Fruit fly (Drosophila melanogaster) whole organism, embryonic: ENCODE data around the gene CG8509.
A peak's percentile ranks its signal among the peaks of the same experiment; 100 is the strongest.

Source experiments
- Atf-2 ChIP-seq: fragments of 200-800 bp; sonication (Bioruptor generic); optimal IDR thresholded peaks from 2 replicates; lab custom pipeline; 2016; ENCODE audit warnings: missing biosample characterization, missing genetic modification characterization
- Awh ChIP-seq: fragments of 200-800 bp; sonication (Bioruptor generic); IDR thresholded peaks from 2 replicates; pipeline ENCODE4, ENCODE4 v1.3.6; 2022; ENCODE audit warnings: missing biosample characterization, missing genetic modification characterization
- C15 ChIP-seq: fragments of 200-800 bp; sonication (Bioruptor generic); IDR thresholded peaks from 3 replicates; pipeline ENCODE4 v1.3.6; 2022; ENCODE audit warnings: missing biosample characterization, missing genetic modification characterization
- CG10979 ChIP-seq: fragments of 200-800 bp; sonication (Bioruptor generic); optimal IDR thresholded peaks from 2 replicates; lab custom pipeline; 2018; ENCODE audit warnings: missing biosample characterization, mild to moderate bottlenecking, missing genetic modification characterization, moderate library complexity
- CG12744 ChIP-seq: fragments of 200-800 bp; sonication (Bioruptor generic); optimal IDR thresholded peaks from 2 replicates; lab custom pipeline; 2016; ENCODE audit warnings: missing biosample characterization, missing genetic modification characterization
- CG13624 ChIP-seq: fragments of 200-800 bp; sonication (Bioruptor generic); optimal IDR thresholded peaks from 2 replicates; lab custom pipeline; 2016; ENCODE audit warnings: missing biosample characterization, missing genetic modification characterization
- CG14667 ChIP-seq: fragments of 200-800 bp; sonication (Bioruptor generic); IDR thresholded peaks from 2 replicates; pipeline ENCODE4 v1.3.6; 2022; ENCODE audit warnings: missing biosample characterization, missing genetic modification characterization
- CG17802 ChIP-seq: fragments of 200-800 bp; sonication (Bioruptor generic); optimal IDR thresholded peaks from 2 replicates; lab custom pipeline; 2018; ENCODE audit warnings: missing biosample characterization, mild to moderate bottlenecking, missing genetic modification characterization, moderate library complexity
- CG1792 ChIP-seq: fragments of 200-800 bp; sonication (Bioruptor generic); optimal IDR thresholded peaks from 2 replicates; lab custom pipeline; 2016; ENCODE audit warnings: missing biosample characterization, missing genetic modification characterization
- CG18764 ChIP-seq: fragments of 200-800 bp; sonication (Bioruptor generic); optimal IDR thresholded peaks from 3 replicates; lab custom pipeline; 2016; ENCODE audit warnings: missing biosample characterization, missing genetic modification characterization
- CG2199 ChIP-seq: fragments of 200-800 bp; sonication (Bioruptor generic); IDR thresholded peaks from 3 replicates; pipeline ENCODE4 v1.3.6; 2022; ENCODE audit warnings: missing biosample characterization, missing genetic modification characterization
- CG31441 ChIP-seq: fragments of 200-800 bp; sonication (Bioruptor generic); IDR thresholded peaks from 2 replicates; pipeline ENCODE4 v1.3.6; 2022; ENCODE audit warnings: missing biosample characterization, missing genetic modification characterization
- CG42726 ChIP-seq: fragments of 200-800 bp; sonication (Bioruptor generic); IDR thresholded peaks from 2 replicates; pipeline ENCODE4 v1.3.6; 2022; ENCODE audit warnings: missing biosample characterization, missing genetic modification characterization; ENCODE audit not compliant: partially characterized antibody
- CG4328 ChIP-seq: fragments of 200-800 bp; sonication (Bioruptor generic); optimal IDR thresholded peaks from 3 replicates; lab custom pipeline; 2017; ENCODE audit warnings: missing biosample characterization, missing genetic modification reagents, missing genetic modification characterization
- CG5953 ChIP-seq: fragments of 200-800 bp; sonication (Bioruptor generic); IDR thresholded peaks from 2 replicates; pipeline ENCODE4 v1.3.6; 2022; ENCODE audit warnings: missing biosample characterization, missing genetic modification characterization
- CG9437 ChIP-seq: fragments of 200-800 bp; sonication (Bioruptor generic); optimal IDR thresholded peaks from 2 replicates; lab custom pipeline; 2018; ENCODE audit warnings: missing biosample characterization, mild to moderate bottlenecking, missing genetic modification characterization
- CG9876 ChIP-seq: fragments of 200-800 bp; sonication (Bioruptor generic); optimal IDR thresholded peaks from 2 replicates; lab custom pipeline; 2016; ENCODE audit warnings: missing biosample characterization, missing genetic modification characterization
- Dll ChIP-seq: fragments of 200-800 bp; sonication (Bioruptor generic); IDR thresholded peaks from 4 replicates; pipeline ENCODE4 v1.3.6; 2022; ENCODE audit warnings: missing biosample characterization, missing genetic modification characterization; ENCODE audit not compliant: partially characterized antibody
- Doc2 ChIP-seq: fragments of 200-800 bp; sonication (Bioruptor generic); IDR thresholded peaks from 2 replicates; pipeline ENCODE4 v1.3.6; 2022; ENCODE audit warnings: missing biosample characterization, missing genetic modification characterization
- E2f2 ChIP-seq: fragments of 200-800 bp; sonication (Bioruptor generic); IDR thresholded peaks from 2 replicates; pipeline ENCODE4 v1.3.6; 2022; ENCODE audit warnings: missing biosample characterization, missing genetic modification characterization
- Ets97D ChIP-seq: fragments of 200-800 bp; sonication (Bioruptor generic); optimal IDR thresholded peaks from 3 replicates; lab custom pipeline; 2016; ENCODE audit warnings: missing biosample characterization, missing genetic modification characterization
- Fer3 ChIP-seq: fragments of 200-800 bp; sonication (Bioruptor generic); optimal IDR thresholded peaks from 2 replicates; lab custom pipeline; 2018; ENCODE audit warnings: missing biosample characterization, mild to moderate bottlenecking, missing genetic modification characterization, moderate library complexity
- H2.0 ChIP-seq: fragments of 200-800 bp; sonication (Bioruptor generic); IDR thresholded peaks from 2 replicates; pipeline ENCODE4 v1.3.6; 2022; ENCODE audit warnings: missing biosample characterization, missing genetic modification characterization
- Hr78 ChIP-seq, 2 experiments: fragments of 200-800 bp in 1 of 2; fragments of >200 bp in 1 of 2; sonication (Bioruptor generic) in 1 of 2; optimal IDR thresholded peaks; 2 replicates each; lab custom pipeline; 2017 to 2019; ENCODE audit warnings: missing biosample characterization in 2 of 2, missing genetic modification characterization in 2 of 2, mild to moderate bottlenecking in 1 of 2, moderate library complexity in 1 of 2
- Meics ChIP-seq: fragments of 200-800 bp; sonication (Bioruptor generic); optimal IDR thresholded peaks from 2 replicates; lab custom pipeline; 2017; ENCODE audit warnings: missing biosample characterization, mild to moderate bottlenecking, missing genetic modification characterization
- Neu2 ChIP-seq: fragments of 200-800 bp; sonication (Bioruptor generic); optimal IDR thresholded peaks from 3 replicates; lab custom pipeline; 2016; ENCODE audit warnings: missing biosample characterization, missing genetic modification characterization, borderline replicate concordance
- NfI ChIP-seq: fragments of 200-800 bp; sonication (Bioruptor generic); optimal IDR thresholded peaks from 3 replicates; lab custom pipeline; 2018; ENCODE audit warnings: missing biosample characterization, mild to moderate bottlenecking, missing genetic modification characterization, moderate library complexity
- Optix ChIP-seq: fragments of 200-800 bp; sonication (Bioruptor generic); IDR thresholded peaks from 3 replicates; pipeline ENCODE4 v1.3.6; 2022; ENCODE audit warnings: missing biosample characterization, missing genetic modification characterization
- Spps ChIP-seq: fragments of 200-800 bp; sonication (Bioruptor generic); optimal IDR thresholded peaks from 2 replicates; lab custom pipeline; 2018; ENCODE audit warnings: missing biosample characterization, mild to moderate bottlenecking, missing genetic modification characterization
- bowl ChIP-seq: fragments of 200-800 bp; sonication (Bioruptor generic); IDR thresholded peaks from 2 replicates; pipeline ENCODE4 v1.3.6; 2022; ENCODE audit warnings: missing biosample characterization, missing genetic modification characterization
- br ChIP-seq: fragments of >200 bp; optimal IDR thresholded peaks from 2 replicates; lab custom pipeline; 2017
- cas ChIP-seq: fragments of 200-800 bp; sonication (Bioruptor generic); IDR thresholded peaks from 2 replicates; pipeline ENCODE4 v1.3.6; 2022; ENCODE audit warnings: missing biosample characterization, missing genetic modification characterization
- crc ChIP-seq: fragments of 200-800 bp; sonication (Bioruptor generic); optimal IDR thresholded peaks from 2 replicates; lab custom pipeline; 2016; ENCODE audit warnings: missing biosample characterization, missing genetic modification characterization
- ewg ChIP-seq: fragments of 200-800 bp; sonication (Bioruptor generic); optimal IDR thresholded peaks from 3 replicates; lab custom pipeline; 2017; ENCODE audit warnings: mild to moderate bottlenecking, missing biosample characterization, missing genetic modification reagents, missing genetic modification characterization
- gem ChIP-seq: fragments of 200-800 bp; sonication (Bioruptor generic); optimal IDR thresholded peaks from 2 replicates; lab custom pipeline; 2019; ENCODE audit warnings: missing biosample characterization, mild to moderate bottlenecking, missing genetic modification characterization, moderate library complexity
- ham ChIP-seq: fragments of 200-800 bp; sonication (Bioruptor generic); IDR thresholded peaks from 2 replicates; pipeline ENCODE4 v1.3.6; 2022; ENCODE audit warnings: missing biosample characterization, missing genetic modification characterization
- inv ChIP-seq: fragments of 200-800 bp; sonication (Bioruptor generic); IDR thresholded peaks from 2 replicates; pipeline ENCODE4 v1.3.6; 2022; ENCODE audit warnings: missing biosample characterization, missing genetic modification characterization; ENCODE audit not compliant: partially characterized antibody
- jumu ChIP-seq: fragments of 200-800 bp; sonication (Bioruptor generic); optimal IDR thresholded peaks from 3 replicates; lab custom pipeline; 2016; ENCODE audit warnings: missing biosample characterization, missing genetic modification characterization
- kah ChIP-seq: fragments of 200-800 bp; sonication (Bioruptor generic); optimal IDR thresholded peaks from 2 replicates; lab custom pipeline; 2018; ENCODE audit warnings: missing biosample characterization, mild to moderate bottlenecking, missing genetic modification characterization
- mam ChIP-seq: fragments of 200-800 bp; sonication (Bioruptor generic); optimal IDR thresholded peaks from 3 replicates; lab custom pipeline; 2016; ENCODE audit warnings: missing biosample characterization, missing genetic modification characterization
- nmo ChIP-seq: fragments of 200-800 bp; sonication (Bioruptor generic); optimal IDR thresholded peaks from 2 replicates; lab custom pipeline; 2018; ENCODE audit warnings: missing biosample characterization, mild to moderate bottlenecking, missing genetic modification characterization, moderate library complexity
- pfk ChIP-seq: fragments of 200-800 bp; sonication (Bioruptor generic); optimal IDR thresholded peaks from 2 replicates; lab custom pipeline; 2018; ENCODE audit warnings: missing biosample characterization, mild to moderate bottlenecking, missing genetic modification characterization, moderate library complexity
- psq ChIP-seq: fragments of 200-800 bp; sonication (Bioruptor generic); optimal IDR thresholded peaks from 2 replicates; lab custom pipeline; 2017; ENCODE audit warnings: missing biosample characterization, missing genetic modification characterization
- pzg ChIP-seq: fragments of 200-800 bp; sonication (Bioruptor generic); optimal IDR thresholded peaks from 3 replicates; lab custom pipeline; 2018; ENCODE audit warnings: missing biosample characterization, mild to moderate bottlenecking, missing genetic modification characterization, moderate library complexity
- rib ChIP-seq: fragments of 200-800 bp; sonication (Bioruptor generic); IDR thresholded peaks from 2 replicates; pipeline ENCODE4 v1.3.6; 2022; ENCODE audit warnings: missing biosample characterization, missing genetic modification characterization
- salm ChIP-seq: fragments of 200-800 bp; sonication (Bioruptor generic); optimal IDR thresholded peaks from 2 replicates; lab custom pipeline; 2018; ENCODE audit warnings: missing biosample characterization, mild to moderate bottlenecking, missing genetic modification characterization
- sima ChIP-seq: fragments of 200-800 bp; sonication (Bioruptor generic); optimal IDR thresholded peaks from 2 replicates; lab custom pipeline; 2016; ENCODE audit warnings: missing biosample characterization, missing genetic modification characterization
- slp2 ChIP-seq: fragments of 200-800 bp; sonication (Bioruptor generic); optimal IDR thresholded peaks from 2 replicates; lab custom pipeline; 2016; ENCODE audit warnings: missing biosample characterization, missing genetic modification characterization
- sob ChIP-seq: fragments of 200-800 bp; sonication (Bioruptor generic); IDR thresholded peaks from 2 replicates; pipeline ENCODE4 v1.3.6; 2022; ENCODE audit warnings: missing biosample characterization, missing genetic modification characterization
- tio ChIP-seq: fragments of 200-800 bp; sonication (Bioruptor generic); optimal IDR thresholded peaks from 2 replicates; lab custom pipeline; 2017; ENCODE audit warnings: missing biosample characterization, missing genetic modification characterization, inconsistent platforms
- tll ChIP-seq, 2 experiments: fragments of 200-800 bp in 1 of 2; fragments of >200 bp in 1 of 2; sonication (Bioruptor generic) in 1 of 2; optimal IDR thresholded peaks; 2 replicates each; lab custom pipeline; 2017 to 2019; ENCODE audit warnings: missing biosample characterization in 2 of 2, missing genetic modification characterization in 2 of 2, mild to moderate bottlenecking in 1 of 2, moderate library complexity in 1 of 2
- twi ChIP-seq: fragments of 200-800 bp; optimal IDR thresholded peaks from 2 replicates; lab custom pipeline; 2019; ENCODE audit warnings: missing biosample characterization, mild to moderate bottlenecking, missing genetic modification characterization, moderate library complexity

CG8509 gene

dm6 chrX:15835393-15835792 lies 26.0 kb downstream of the CG8509 start, which contains the start of gene Chc (continued):
- TF ChIP-seq CG13624 (no peak), Neu2 (no peak), twi (tag; lab: Kevin White, UChicago) (no peak), H2.0 (no peak), slp2 (GFP tag; lab: Kevin White, UChicago) (no peak), sob (GFP tag; lab: Robert Waterston, UW) (peak; percentile 10; the same call in 1 of the 2 replicates), Atf-2 (GFP tag; lab: Kevin White, UChicago) (no peak), CG5953 (GFP tag; lab: Robert Waterston, UW) (no peak), inv (GFP tag; lab: Robert Waterston, UW) (peak; percentile 98), CG18764 (no peak), psq (GFP tag; lab: Kevin White, UChicago) (no peak), bowl (GFP tag; lab: Robert Waterston, UW) (no peak), br (lab: Kevin White, UChicago) (no peak), tll (GFP tag; optimal IDR thresholded peaks at IDR 0.05; lab: Kevin White, UChicago) (no peak), crc (GFP tag; lab: Kevin White, UChicago) (no peak), CG42726 (GFP tag; lab: Robert Waterston, UW) (peak; percentile 96), CG17802 (no peak), rib (GFP tag; lab: Robert Waterston, UW) (no peak), cas (GFP tag; lab: Robert Waterston, UW) (no peak), CG4328 (GFP tag; lab: Kevin White, UChicago) (no peak), Fer3 (tag; lab: Kevin White, UChicago) (no peak), CG1792 (GFP tag; lab: Kevin White, UChicago) (no peak), mam (peak; percentile 5), CG9876 (GFP tag; lab: Kevin White, UChicago) (no peak), Doc2 (GFP tag; lab: Robert Waterston, UW) (no peak), pfk (no peak), Awh (GFP tag; lab: Robert Waterston, UW) (no peak), Meics (GFP tag; lab: Kevin White, UChicago) (no peak), sima (GFP tag; lab: Kevin White, UChicago) (no peak), E2f2 (GFP tag; lab: Robert Waterston, UW) (peak; percentile 50; the same call in 1 of the 2 replicates), Hr78 (GFP tag; optimal IDR thresholded peaks at IDR 0.05; lab: Kevin White, UChicago) (no peak), salm (tag; lab: Kevin White, UChicago) (no peak), nmo (peak; percentile 34), CG14667 (no peak), pzg (peak; percentile 78), Spps (tag; lab: Kevin White, UChicago) (no peak), gem (tag; lab: Kevin White, UChicago) (no peak), C15 (GFP tag; lab: Robert Waterston, UW) (no peak), Ets97D (GFP tag; lab: Kevin White, UChicago) (peak; percentile 30), CG2199 (GFP tag; lab: Robert Waterston, UW) (no peak), jumu (GFP tag; lab: Kevin White, UChicago) (no peak), ewg (no peak), tio (GFP tag; lab: Kevin White, UChicago) (no peak), kah (peak; percentile 33), CG10979 (tag; lab: Kevin White, UChicago) (no peak), Dll (peak; percentile 94), CG12744 (GFP tag; lab: Kevin White, UChicago) (no peak), CG9437 (GFP tag; lab: Kevin White, UChicago) (peak; percentile 16), CG31441 (no peak), ham (GFP tag; lab: Robert Waterston, UW) (no peak), Optix (GFP tag; lab: Robert Waterston, UW) (no peak), NfI (GFP tag; lab: Kevin White, UChicago) (no peak)
